Fruit fly (Drosophila melanogaster): ENCODE results near the gene LManI.

LManI gene

DNA sequence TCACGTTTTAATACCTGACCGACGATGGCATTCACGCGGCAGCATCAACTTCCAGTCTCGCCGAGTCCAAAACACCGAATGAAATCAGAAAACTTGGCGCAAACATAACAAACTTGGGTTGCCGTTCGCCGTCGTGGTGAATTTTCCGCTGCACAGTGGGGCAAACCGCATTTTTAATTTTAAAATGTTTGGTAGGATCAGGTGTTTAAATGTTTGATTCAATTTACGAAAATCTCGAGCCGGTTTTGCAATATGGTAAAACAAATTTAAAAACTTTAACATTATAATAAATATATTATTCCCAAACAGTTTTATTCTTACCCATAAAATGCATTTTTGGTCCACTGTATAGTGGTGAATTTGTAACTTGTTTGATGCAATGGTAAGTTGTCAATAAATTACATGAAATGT is 17.2 kb upstream of the LManI start, which contains the start of gene RluA-1 (continued):
- TF ChIP-seq kah (GFP tag; optimal IDR thresholded peaks at IDR 0.05) (peak; percentile 98), vnd (GFP tag; IDR thresholded peaks at IDR 0.05; ENCODE audit: partially characterized antibody) (no peak; the same call in 1 of the 3 replicates), CG13624 (GFP tag; optimal IDR thresholded peaks at IDR 0.05) (peak; percentile 92), CG31365 (tag; optimal IDR thresholded peaks at IDR 0.05) (peak; percentile 92), CG9876 (GFP tag; optimal IDR thresholded peaks at IDR 0.05) (peak; percentile 72), CG7963 (GFP tag; IDR thresholded peaks at IDR 0.05; ENCODE audit: partially characterized antibody) (0 out of 3 replicates have a peak, but pooled peaks have one; percentile 48), CG7928 (GFP tag; optimal IDR thresholded peaks at IDR 0.05) (peak; percentile 81), hbn (GFP tag; IDR thresholded peaks at IDR 0.05; ENCODE audit: partially characterized antibody) (peak; percentile 53; the same call in 1 of the 2 replicates), CG7556 (GFP tag; optimal IDR thresholded peaks at IDR 0.05) (peak; percentile 99), ems (GFP tag; optimal IDR thresholded peaks at IDR 0.05) (peak; percentile 96), Hsf (GFP tag; optimal IDR thresholded peaks at IDR 0.05) (peak; percentile 98), TFAM (GFP tag; optimal IDR thresholded peaks at IDR 0.05) (peak; percentile 95), maf-S (GFP tag; optimal IDR thresholded peaks at IDR 0.05) (peak; percentile 87), Atf-2 (GFP tag; optimal IDR thresholded peaks at IDR 0.05) (peak; percentile 95), CG3163 (GFP tag; optimal IDR thresholded peaks at IDR 0.05) (peak; percentile 76), mld (GFP tag; IDR thresholded peaks at IDR 0.05; ENCODE audit: partially characterized antibody) (0 out of 3 replicates have a peak, but pooled peaks have one; percentile 44), ERR (GFP tag; optimal IDR thresholded peaks at IDR 0.05) (peak; percentile 85), CG10543 (GFP tag; optimal IDR thresholded peaks at IDR 0.05) (peak; percentile 98), HmgD (GFP tag; optimal IDR thresholded peaks at IDR 0.05) (peak; percentile 53), ap (GFP tag; IDR thresholded peaks at IDR 0.05) (peak; percentile 91), pita (GFP tag; optimal IDR thresholded peaks at IDR 0.05) (no peak), disco-r (GFP tag; optimal IDR thresholded peaks at IDR 0.05) (peak; percentile 87), HLH54F (GFP tag; optimal IDR thresholded peaks at IDR 0.05) (peak; percentile 92), eve (GFP tag; optimal IDR thresholded peaks at IDR 0.05) (peak in 1 of 2 experiments; percentile 96), grn (GFP tag; optimal IDR thresholded peaks at IDR 0.05) (peak; percentile 91), slou (GFP tag; optimal IDR thresholded peaks at IDR 0.05) (peak; percentile 95), CG30431 (GFP tag; optimal IDR thresholded peaks at IDR 0.05) (peak; percentile 98), Poxn (GFP tag; IDR thresholded peaks at IDR 0.05) (peak; percentile 92), Max (GFP tag; optimal IDR thresholded peaks at IDR 0.05) (peak; percentile 99)

DNA sequence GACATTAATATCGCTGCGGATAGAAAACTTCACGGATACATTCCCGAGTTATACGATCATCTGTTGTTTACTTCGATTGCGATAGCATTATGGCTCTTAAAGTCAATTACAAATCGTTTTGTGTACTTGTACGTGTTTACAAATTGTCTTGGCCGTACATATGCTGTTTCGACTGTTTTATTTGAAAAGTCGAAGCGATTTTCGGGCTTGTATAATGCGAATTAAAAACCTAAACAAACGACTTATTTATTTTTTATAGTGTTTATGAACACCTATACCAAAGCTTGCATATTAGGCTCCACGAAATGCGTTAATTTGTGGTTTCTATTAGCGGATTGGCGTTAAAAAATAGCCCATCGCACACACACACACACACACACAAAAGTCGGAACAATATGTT is 15.2 kb upstream of the LManI start:
- no peak for TF ChIP-seq B-H2 (GFP tag; optimal IDR thresholded peaks at IDR 0.05)
- TF ChIP-seq Asciz (GFP tag; optimal IDR thresholded peaks at IDR 0.05), result peak; percentile 4
- peak; percentile 41 for TF ChIP-seq CG13296 (GFP tag; optimal IDR thresholded peaks at IDR 0.05)
- TF ChIP-seq dmrt99B (tag; optimal IDR thresholded peaks at IDR 0.05), result peak; percentile 18
- peak; percentile 25 for TF ChIP-seq Sox100B (GFP tag; optimal IDR thresholded peaks at IDR 0.05)
- TF ChIP-seq Ravus (GFP tag; IDR thresholded peaks at IDR 0.05), result no peak
- no peak for TF ChIP-seq D19B (GFP tag; optimal IDR thresholded peaks at IDR 0.05)
- TF ChIP-seq Rfx (GFP tag; IDR thresholded peaks at IDR 0.05), result peak; percentile 19; the same call in 1 of the 2 replicates
- peak; percentile 10 for TF ChIP-seq CG13424 (tag; optimal IDR thresholded peaks at IDR 0.05)
- TF ChIP-seq CG2678 (tag; optimal IDR thresholded peaks at IDR 0.05), result peak; percentile 37
- peak; percentile 23 for TF ChIP-seq unpg (GFP tag; optimal IDR thresholded peaks at IDR 0.05)
- TF ChIP-seq org-1 (GFP tag; optimal IDR thresholded peaks at IDR 0.05), result no peak
- TF ChIP-seq Hmr (GFP tag; optimal IDR thresholded peaks at IDR 0.05), result peak; percentile 26
- peak; percentile 51 for TF ChIP-seq sens (GFP tag)
- TF ChIP-seq ATbp (GFP tag; optimal IDR thresholded peaks at IDR 0.05), result no peak
- peak; percentile 4 for TF ChIP-seq Fer1 (GFP tag; optimal IDR thresholded peaks at IDR 0.05)
- TF ChIP-seq gem (tag; optimal IDR thresholded peaks at IDR 0.05), result peak; percentile 8
- peak; percentile 11 for TF ChIP-seq CG15269 (tag; optimal IDR thresholded peaks at IDR 0.05)
- TF ChIP-seq CG14014 (GFP tag; IDR thresholded peaks at IDR 0.05), result peak; percentile 11; the same call in 1 of the 2 replicates
- no peak for TF ChIP-seq CG2889 (GFP tag; IDR thresholded peaks at IDR 0.05)
- peak; percentile 5 for TF ChIP-seq CG17568 (GFP tag; optimal IDR thresholded peaks at IDR 0.05)
- peak; percentile 22 for TF ChIP-seq CG5180 (GFP tag; optimal IDR thresholded peaks at IDR 0.05)

Measured in whole organism, embryonic.